Fruit fly (Drosophila melanogaster) whole organism, wandering third instar larva: ENCODE results near the gene CG34293.

Experiments
- Abd-B ChIP-seq: fragments of >200 bp; optimal IDR thresholded peaks from 2 replicates; lab custom pipeline; 2017; ENCODE audit warnings: missing biosample characterization, missing genetic modification characterization
- CG32264 ChIP-seq: fragments of 200-800 bp; sonication (Bioruptor generic); optimal IDR thresholded peaks from 2 replicates; lab custom pipeline; 2016; ENCODE audit warnings: missing biosample characterization, missing genetic modification characterization
- CG9705 ChIP-seq: fragments of 200-800 bp; sonication (Bioruptor generic); optimal IDR thresholded peaks from 2 replicates; lab custom pipeline; 2018; ENCODE audit warnings: missing biosample characterization, mild to moderate bottlenecking, missing genetic modification characterization
- Dfd ChIP-seq: fragments of >200 bp; optimal IDR thresholded peaks from 2 replicates; lab custom pipeline; 2017; ENCODE audit warnings: missing biosample characterization, missing genetic modification characterization
- Hr83 ChIP-seq: fragments of 200-300 bp; sonication (Bioruptor generic); optimal IDR thresholded peaks from 2 replicates; lab custom pipeline; 2016; ENCODE audit warnings: missing biosample characterization, mild to moderate bottlenecking, missing genetic modification characterization, moderate library complexity; ENCODE audit not compliant: poor library complexity, severe bottlenecking
- Mio ChIP-seq: sonication (Bioruptor generic); optimal IDR thresholded peaks from 2 replicates; lab custom pipeline; 2016; ENCODE audit warnings: missing biosample characterization, missing genetic modification characterization
- N ChIP-seq: fragments of >200 bp; optimal IDR thresholded peaks from 2 replicates; lab custom pipeline; 2018; ENCODE audit warnings: missing biosample characterization, missing external identifiers, missing genetic modification characterization
- ey ChIP-seq: fragments of 200-800 bp; sonication (Bioruptor generic); optimal IDR thresholded peaks from 2 replicates; lab custom pipeline; 2016; ENCODE audit warnings: missing biosample characterization, missing genetic modification characterization
- foxo ChIP-seq, 2 experiments: fragments of 200-800 bp; sonication (Bioruptor generic); optimal IDR thresholded peaks; 2 replicates in 1 of 2; 3 replicates in 1 of 2; lab custom pipeline; 2016 to 2017; ENCODE audit warnings: missing biosample characterization in 2 of 2, missing genetic modification characterization in 2 of 2
- h ChIP-seq: fragments of 200-800 bp; sonication (Bioruptor generic); optimal IDR thresholded peaks from 3 replicates; lab custom pipeline; 2016; ENCODE audit warnings: missing biosample characterization, mild to moderate bottlenecking, missing genetic modification characterization
- pan ChIP-seq: fragments of >200 bp; optimal IDR thresholded peaks from 2 replicates; lab custom pipeline; 2017
- psq ChIP-seq: fragments of 200-800 bp; sonication (Bioruptor generic); optimal IDR thresholded peaks from 3 replicates; lab custom pipeline; 2017; ENCODE audit warnings: missing biosample characterization, mild to moderate bottlenecking, missing genetic modification characterization, moderate library complexity
- usp ChIP-seq: fragments of >200 bp; optimal IDR thresholded peaks from 2 replicates; lab custom pipeline; 2017; ENCODE audit warnings: missing biosample characterization, missing genetic modification characterization

dm6 chr3R:27130551-27131161, 34.7 kb downstream of the CG34293 start:
- TF ChIP-seq CG9705 (GFP tag; lab: Kevin White, UChicago) (no peak), Dfd (GFP tag; lab: Kevin White, UChicago) (no peak), pan (no peak), N (GFP tag; lab: Kevin White, UChicago) (no peak), psq (GFP tag; lab: Kevin White, UChicago) (no peak), h (no peak), Abd-B (GFP tag; lab: Kevin White, UChicago) (no peak), foxo (GFP tag; optimal IDR thresholded peaks at IDR 0.05; lab: Kevin White, UChicago) (no peak), Hr83 (GFP tag; lab: Kevin White, UChicago) (no peak), usp (GFP tag; lab: Kevin White, UChicago) (no peak), Mio (GFP tag; lab: Kevin White, UChicago) (no peak), CG32264 (GFP tag; lab: Kevin White, UChicago) (no peak), ey (GFP tag; lab: Kevin White, UChicago) (no peak)
